Worm (Caenorhabditis elegans) whole organism, early embryonic: ENCODE results near the gene Y69A2AR.23.

Experiments
- B0310.2 ChIP-seq: sonication (generic microtip); optimal IDR thresholded peaks from 2 replicates; lab custom pipeline; 2016; ENCODE audit warnings: mild to moderate bottlenecking, missing genetic modification characterization, missing compliant biosample characterization
- F13C5.2 ChIP-seq: sonication (generic microtip); optimal IDR thresholded peaks from 2 replicates; lab custom pipeline; 2017; ENCODE audit warnings: mild to moderate bottlenecking, missing genetic modification characterization, inconsistent platforms, missing compliant biosample characterization
- ama-1 ChIP-seq: fragments of 150-350 bp; optimal IDR thresholded peaks from 2 replicates; lab custom pipeline; 2014
- ets-7 ChIP-seq: sonication (generic microtip); optimal IDR thresholded peaks from 2 replicates; lab custom pipeline; 2016; ENCODE audit warnings: missing genotype, missing genetic modification characterization, missing compliant biosample characterization
- flt-1 ChIP-seq: fragments of 200-800 bp; sonication (Bioruptor generic); IDR thresholded peaks from 2 replicates; pipeline ENCODE4 v1.3.6; 2022; ENCODE audit warnings: missing genetic modification characterization, missing compliant biosample characterization
- hmbx-1 ChIP-seq: sonication (generic microtip); optimal IDR thresholded peaks from 2 replicates; lab custom pipeline; 2016; ENCODE audit warnings: mild to moderate bottlenecking, missing genetic modification characterization, missing compliant biosample characterization
- hmg-4 ChIP-seq: fragments of 200-800 bp; sonication (Bioruptor generic); optimal IDR thresholded peaks from 2 replicates; lab custom pipeline; 2018; ENCODE audit warnings: mild to moderate bottlenecking, missing genetic modification characterization, missing compliant biosample characterization
- scrt-1 ChIP-seq: fragments of 200-800 bp; sonication (Bioruptor generic); IDR thresholded peaks from 2 replicates; pipeline ENCODE4 v1.3.6; 2022; ENCODE audit warnings: missing genetic modification characterization, missing compliant biosample characterization
- tbx-11 ChIP-seq: fragments of 200-800 bp; sonication (Bioruptor generic); IDR thresholded peaks from 2 replicates; pipeline ENCODE4 v1.3.6; 2022; ENCODE audit warnings: missing genetic modification characterization, missing compliant biosample characterization
- tra-4 ChIP-seq: sonication (generic microtip); optimal IDR thresholded peaks from 2 replicates; lab custom pipeline; 2017; ENCODE audit warnings: missing genetic modification characterization, missing compliant biosample characterization

DNA sequence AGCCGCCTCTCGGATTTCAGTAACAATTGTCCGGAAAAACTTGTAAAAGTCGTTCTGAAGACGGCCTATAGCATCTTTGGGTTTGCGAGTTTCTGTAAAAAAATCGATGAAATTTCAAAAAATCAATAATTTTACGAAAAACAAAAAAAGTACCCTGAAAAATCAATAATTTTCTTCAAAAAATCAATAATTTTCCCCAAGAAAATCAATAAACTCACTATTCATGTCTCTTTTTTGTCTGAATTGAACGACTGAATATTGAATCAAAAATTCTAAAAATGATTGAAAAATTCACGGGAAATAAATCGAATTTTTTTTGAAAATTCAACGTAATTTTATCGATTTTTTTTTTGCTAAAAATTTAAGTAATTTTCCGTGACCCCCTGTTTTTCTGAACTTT, at the start of gene Y69A2AR.23:
- no peak for TF ChIP-seq ama-1
- no peak for TF ChIP-seq hmbx-1 (tag; lab: Kevin White, UChicago)
- no peak for TF ChIP-seq ets-7 (tag; lab: Kevin White, UChicago)
- no peak for TF ChIP-seq tra-4
- TF ChIP-seq scrt-1 (GFP tag; lab: Robert Waterston, UW): no peak
- TF ChIP-seq B0310.2 (tag; lab: Kevin White, UChicago): no peak
- no peak for TF ChIP-seq tbx-11 (GFP tag; lab: Robert Waterston, UW)
- TF ChIP-seq hmg-4 (GFP tag; lab: Kevin White, UChicago): no peak
- no peak for TF ChIP-seq flt-1 (GFP tag; lab: Robert Waterston, UW)
- no peak for TF ChIP-seq F13C5.2 (tag; lab: Kevin White, UChicago)
